Fruit fly (Drosophila melanogaster) whole organism, prepupa: ENCODE data around the gene Kyat.

Source experiments
- CG10631 ChIP-seq: fragments of 200-800 bp; sonication (Bioruptor generic); optimal IDR thresholded peaks from 2 replicates; lab custom pipeline; 2016; ENCODE audit warnings: missing biosample characterization, missing genetic modification characterization
- CG1621 ChIP-seq: fragments of 200-800 bp; sonication (Bioruptor generic); optimal IDR thresholded peaks from 3 replicates; lab custom pipeline; 2018; ENCODE audit warnings: missing biosample characterization, mild to moderate bottlenecking, missing genetic modification characterization
- CG16779 ChIP-seq: fragments of 200-800 bp; sonication (Bioruptor generic); optimal IDR thresholded peaks from 3 replicates; lab custom pipeline; 2017; ENCODE audit warnings: missing biosample characterization, mild to moderate bottlenecking, missing genetic modification characterization
- CG31627 ChIP-seq: fragments of 200-800 bp; sonication (Bioruptor generic); optimal IDR thresholded peaks from 3 replicates; lab custom pipeline; 2016; ENCODE audit warnings: missing biosample characterization, missing genetic modification characterization
- CG32006 ChIP-seq: fragments of 200-800 bp; sonication (Bioruptor generic); optimal IDR thresholded peaks from 3 replicates; lab custom pipeline; 2017; ENCODE audit warnings: missing biosample characterization, mild to moderate bottlenecking, missing genetic modification characterization
- CG34406 ChIP-seq: fragments of 200-800 bp; sonication (Bioruptor generic); optimal IDR thresholded peaks from 3 replicates; lab custom pipeline; 2016; ENCODE audit warnings: missing biosample characterization, missing genetic modification characterization
- CG3919 ChIP-seq: fragments of 200-800 bp; sonication (Bioruptor generic); optimal IDR thresholded peaks from 3 replicates; lab custom pipeline; 2016; ENCODE audit warnings: missing biosample characterization, missing genetic modification characterization
- CG4318 ChIP-seq: fragments of 200-800 bp; sonication (Bioruptor generic); optimal IDR thresholded peaks from 3 replicates; lab custom pipeline; 2017; ENCODE audit warnings: missing biosample characterization, mild to moderate bottlenecking, missing genetic modification characterization
- CG6163 ChIP-seq: fragments of 200-800 bp; sonication (Bioruptor generic); IDR thresholded peaks from 3 replicates; pipeline ENCODE4 v1.3.6; 2022; ENCODE audit warnings: missing biosample characterization, missing genetic modification characterization
- CG6276 ChIP-seq: fragments of 200-800 bp; sonication (Bioruptor generic); optimal IDR thresholded peaks from 2 replicates; lab custom pipeline; 2017; ENCODE audit warnings: missing biosample characterization, mild to moderate bottlenecking, missing genetic modification characterization
- CG6792 ChIP-seq: fragments of 200-800 bp; sonication (Bioruptor generic); optimal IDR thresholded peaks from 3 replicates; lab custom pipeline; 2016; ENCODE audit warnings: missing biosample characterization, missing genetic modification characterization
- CG6808 ChIP-seq: fragments of 200-800 bp; sonication (Bioruptor generic); optimal IDR thresholded peaks from 3 replicates; lab custom pipeline; 2017; ENCODE audit warnings: missing biosample characterization, missing genetic modification characterization, mild to moderate bottlenecking, moderate library complexity, missing genetic modification reagents
- CG6854 ChIP-seq: fragments of 200-800 bp; sonication (Bioruptor generic); optimal IDR thresholded peaks from 2 replicates; lab custom pipeline; 2017; ENCODE audit warnings: missing biosample characterization, mild to moderate bottlenecking, missing genetic modification characterization
- CG8119 ChIP-seq: fragments of 200-800 bp; sonication (Bioruptor generic); IDR thresholded peaks from 3 replicates; pipeline ENCODE4 v1.3.6; 2022; ENCODE audit warnings: missing biosample characterization, missing genetic modification characterization
- CG8319 ChIP-seq: fragments of 200-800 bp; sonication (Bioruptor generic); optimal IDR thresholded peaks from 3 replicates; lab custom pipeline; 2016; ENCODE audit warnings: missing biosample characterization, missing genetic modification characterization
- CG8632 ChIP-seq: fragments of 200-800 bp; sonication (Bioruptor generic); optimal IDR thresholded peaks from 3 replicates; lab custom pipeline; 2016; ENCODE audit warnings: missing biosample characterization, missing genetic modification characterization
- CG9139 ChIP-seq: fragments of 200-800 bp; sonication (Bioruptor generic); optimal IDR thresholded peaks from 3 replicates; lab custom pipeline; 2017; ENCODE audit warnings: missing biosample characterization, mild to moderate bottlenecking, missing genetic modification characterization
- Eip75B ChIP-seq: fragments of 200-800 bp; sonication (Bioruptor generic); optimal IDR thresholded peaks from 3 replicates; lab custom pipeline; 2016; ENCODE audit warnings: missing biosample characterization, missing genetic modification characterization
- Eip78C ChIP-seq: fragments of 200-800 bp; sonication (Bioruptor generic); peaks from one replicate; lab custom pipeline; 2016; ENCODE audit warnings: missing biosample characterization, missing genetic modification characterization
- Eip93F ChIP-seq: fragments of 200-800 bp; sonication (Bioruptor generic); optimal IDR thresholded peaks from 2 replicates; lab custom pipeline; 2016; ENCODE audit warnings: missing biosample characterization, mild to moderate bottlenecking, missing genetic modification characterization
- Ets21C ChIP-seq: fragments of 200-800 bp; sonication (Bioruptor generic); optimal IDR thresholded peaks from 3 replicates; lab custom pipeline; 2016; ENCODE audit warnings: missing biosample characterization, missing genetic modification characterization
- Ets96B ChIP-seq: fragments of 200-800 bp; optimal IDR thresholded peaks from 2 replicates; lab custom pipeline; 2019; ENCODE audit warnings: missing biosample characterization, mild to moderate bottlenecking, missing genetic modification characterization, moderate library complexity
- Gug ChIP-seq: fragments of 200-800 bp; sonication (Bioruptor generic); IDR thresholded peaks from 2 replicates; pipeline ENCODE4 v1.3.6; 2022; ENCODE audit warnings: missing biosample characterization, missing genetic modification characterization
- Hr38 ChIP-seq: sonication (Bioruptor generic); optimal IDR thresholded peaks from 2 replicates; lab custom pipeline; 2016; ENCODE audit warnings: missing biosample characterization, missing genetic modification characterization
- Hr39 ChIP-seq: fragments of 200-800 bp; sonication (Bioruptor generic); optimal IDR thresholded peaks from 2 replicates; lab custom pipeline; 2016; ENCODE audit warnings: missing biosample characterization, missing genetic modification characterization
- Met ChIP-seq: fragments of 200-800 bp; sonication (Bioruptor generic); optimal IDR thresholded peaks from 3 replicates; lab custom pipeline; 2016; ENCODE audit warnings: missing biosample characterization, missing genetic modification characterization
- Sox102F ChIP-seq: fragments of 200-800 bp; sonication (Bioruptor generic); optimal IDR thresholded peaks from 2 replicates; lab custom pipeline; 2016; ENCODE audit warnings: missing biosample characterization, mild to moderate bottlenecking, missing genetic modification characterization
- Sox14 ChIP-seq: fragments of 200-800 bp; sonication (Bioruptor generic); optimal IDR thresholded peaks from 3 replicates; lab custom pipeline; 2016; ENCODE audit warnings: missing biosample characterization, missing genetic modification characterization
- Sox15 ChIP-seq: fragments of 200-800 bp; sonication (Bioruptor generic); optimal IDR thresholded peaks from 3 replicates; lab custom pipeline; 2016; ENCODE audit warnings: missing biosample characterization, missing genetic modification characterization
- achi ChIP-seq: fragments of 200-800 bp; sonication (Bioruptor generic); optimal IDR thresholded peaks from 3 replicates; lab custom pipeline; 2016; ENCODE audit warnings: missing biosample characterization, missing genetic modification characterization
- cyc ChIP-seq: fragments of 200-800 bp; sonication (Bioruptor generic); optimal IDR thresholded peaks from 3 replicates; lab custom pipeline; 2016; ENCODE audit warnings: missing biosample characterization, missing genetic modification characterization
- dac ChIP-seq: fragments of 200-800 bp; sonication (Bioruptor generic); optimal IDR thresholded peaks from 2 replicates; lab custom pipeline; 2017; ENCODE audit warnings: missing biosample characterization, mild to moderate bottlenecking, missing genetic modification characterization
- dsx ChIP-seq: fragments of 200-800 bp; optimal IDR thresholded peaks from 3 replicates; lab custom pipeline; 2019; ENCODE audit warnings: missing biosample characterization, mild to moderate bottlenecking, missing genetic modification characterization, moderate library complexity; ENCODE audit not compliant: poor library complexity, severe bottlenecking
- eg ChIP-seq: fragments of 200-800 bp; sonication (Bioruptor generic); IDR thresholded peaks from 3 replicates; pipeline ENCODE4 v1.3.6; 2022; ENCODE audit warnings: missing biosample characterization, missing genetic modification characterization
- esn ChIP-seq: fragments of 200-800 bp; sonication (Bioruptor generic); optimal IDR thresholded peaks from 2 replicates; lab custom pipeline; 2016; ENCODE audit warnings: missing biosample characterization, mild to moderate bottlenecking, missing genetic modification characterization, moderate library complexity
- fkh ChIP-seq: fragments of 200-800 bp; sonication (Bioruptor generic); optimal IDR thresholded peaks from 3 replicates; lab custom pipeline; 2017; ENCODE audit warnings: missing biosample characterization, mild to moderate bottlenecking, missing genetic modification characterization, moderate library complexity
- lz ChIP-seq: fragments of 200-800 bp; sonication (Bioruptor generic); optimal IDR thresholded peaks from 3 replicates; lab custom pipeline; 2016; ENCODE audit warnings: missing biosample characterization, missing genetic modification characterization
- net ChIP-seq: fragments of 200-800 bp; sonication (Bioruptor generic); optimal IDR thresholded peaks from 3 replicates; lab custom pipeline; 2016; ENCODE audit warnings: missing biosample characterization, missing genetic modification characterization
- spab ChIP-seq: fragments of 200-800 bp; sonication (Bioruptor generic); optimal IDR thresholded peaks from 2 replicates; lab custom pipeline; 2017; ENCODE audit warnings: missing biosample characterization, mild to moderate bottlenecking, missing genetic modification characterization, missing genetic modification reagents
- ss ChIP-seq, 2 experiments: fragments of 200-800 bp; sonication (Bioruptor generic); optimal IDR thresholded peaks; 2 replicates in 1 of 2; 3 replicates in 1 of 2; lab custom pipeline; 2017 to 2018; ENCODE audit warnings: mild to moderate bottlenecking in 2 of 2, missing biosample characterization in 2 of 2, missing genetic modification characterization in 2 of 2, moderate library complexity in 1 of 2
- svp ChIP-seq: fragments of 200-800 bp; sonication (Bioruptor generic); peaks from one replicate; lab custom pipeline; 2016; ENCODE audit warnings: missing biosample characterization, missing genetic modification characterization
- topi ChIP-seq: fragments of 200-800 bp; sonication (Bioruptor generic); optimal IDR thresholded peaks from 3 replicates; lab custom pipeline; 2016; ENCODE audit warnings: missing biosample characterization, missing genetic modification characterization

Gene Kyat

dm6 chr3R:11859534-11860254 is 37.4 kb upstream of the Kyat start (continued):
- TF ChIP-seq Eip75B (GFP tag; lab: Kevin White, UChicago) = peak; percentile 67
- TF ChIP-seq Hr39 (GFP tag; lab: Kevin White, UChicago) = peak; percentile 63
- peak; percentile 44 for TF ChIP-seq CG8632 (GFP tag; lab: Kevin White, UChicago)
- TF ChIP-seq CG3919 (GFP tag; lab: Kevin White, UChicago) = peak; percentile 37
- TF ChIP-seq cyc (GFP tag; lab: Kevin White, UChicago) = peak; percentile 62
- peak; percentile 32; the same call in 1 of the 3 replicates for TF ChIP-seq eg
- peak; percentile 6 for TF ChIP-seq CG16779 (tag; lab: Kevin White, UChicago)
- TF ChIP-seq CG8319 (GFP tag; lab: Kevin White, UChicago) = no peak
- no peak for TF ChIP-seq Eip93F
- no peak for TF ChIP-seq CG1621 (tag; lab: Kevin White, UChicago)
- peak; percentile 26 for TF ChIP-seq CG6792 (GFP tag; lab: Kevin White, UChicago)
- TF ChIP-seq lz = peak; percentile 59
- TF ChIP-seq CG6854 = no peak
- TF ChIP-seq Sox102F (GFP tag; lab: Kevin White, UChicago) = peak; percentile 17
- TF ChIP-seq fkh (GFP tag; lab: Kevin White, UChicago) = no peak
- TF ChIP-seq CG6276 (GFP tag; lab: Kevin White, UChicago) = peak; percentile 28
- TF ChIP-seq dac (GFP tag; lab: Kevin White, UChicago) = no peak
- TF ChIP-seq Hr38 (GFP tag; lab: Kevin White, UChicago) = no peak
- peak; percentile 70 for TF ChIP-seq Met (GFP tag; lab: Kevin White, UChicago)
- peak; percentile 29 for TF ChIP-seq CG34406 (GFP tag; lab: Kevin White, UChicago)
- TF ChIP-seq CG9139 (GFP tag; lab: Kevin White, UChicago) = peak; percentile 2
- peak; percentile 50 for TF ChIP-seq topi
- peak; percentile 81 for TF ChIP-seq svp

DNA sequence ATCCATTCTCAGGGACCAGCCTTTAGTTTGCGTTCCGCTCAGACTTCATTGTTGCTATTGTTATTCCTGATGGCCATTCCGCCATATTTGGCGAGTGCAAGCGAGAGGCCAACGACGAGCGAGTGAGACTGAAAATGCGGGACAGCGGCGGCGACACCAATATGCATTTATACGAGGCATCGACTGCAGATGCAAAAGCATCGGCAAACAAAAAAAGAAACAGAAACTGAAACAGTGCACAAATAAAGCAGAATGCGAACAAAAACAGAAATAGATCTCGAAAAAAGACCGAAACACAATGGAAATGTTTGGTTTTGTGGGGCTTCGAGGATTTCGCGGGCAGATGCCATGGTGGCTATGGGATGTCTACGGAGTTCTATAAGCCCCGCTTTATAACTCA is 36.8 kb upstream of the Kyat start:
- TF ChIP-seq Hr39 (GFP tag; lab: Kevin White, UChicago) = no peak
- TF ChIP-seq Gug (GFP tag; lab: Robert Waterston, UW) = no peak
- TF ChIP-seq Ets21C = no peak
- TF ChIP-seq Sox102F (GFP tag; lab: Kevin White, UChicago) = peak; percentile 27
- no peak for TF ChIP-seq CG4318
- no peak for TF ChIP-seq CG32006 (GFP tag; lab: Kevin White, UChicago)
- TF ChIP-seq CG8632 (GFP tag; lab: Kevin White, UChicago) = no peak
- no peak for TF ChIP-seq Sox14 (GFP tag; lab: Kevin White, UChicago)
- peak; percentile 82 for TF ChIP-seq CG6163
- TF ChIP-seq esn (GFP tag; lab: Kevin White, UChicago) = no peak
- peak; percentile 37 for TF ChIP-seq Ets96B (tag; lab: Kevin White, UChicago)
- peak; percentile 40 for TF ChIP-seq CG6854
- peak; percentile 90 for TF ChIP-seq dsx
- no peak for TF ChIP-seq Eip78C (GFP tag; lab: Kevin White, UChicago)
- TF ChIP-seq achi = no peak
- TF ChIP-seq ss (GFP tag; optimal IDR thresholded peaks at IDR 0.05; lab: Kevin White, UChicago) = peak; percentile 79 to 80
- peak; percentile 73 for TF ChIP-seq CG9139 (GFP tag; lab: Kevin White, UChicago)
- no peak for TF ChIP-seq CG3919 (GFP tag; lab: Kevin White, UChicago)
- TF ChIP-seq CG1621 (tag; lab: Kevin White, UChicago) = peak; percentile 67
- TF ChIP-seq CG10631 (GFP tag; lab: Kevin White, UChicago) = no peak
- no peak for TF ChIP-seq Sox15 (GFP tag; lab: Kevin White, UChicago)
- TF ChIP-seq dac (GFP tag; lab: Kevin White, UChicago) = no peak
- TF ChIP-seq CG31627 (GFP tag; lab: Kevin White, UChicago) = no peak
- TF ChIP-seq eg = peak; percentile 39; the same call in 1 of the 3 replicates
- 0 out of 3 replicates have a peak, but pooled peaks have one; percentile 34 for TF ChIP-seq CG8119 (GFP tag; lab: Robert Waterston, UW)
- TF ChIP-seq CG34406 (GFP tag; lab: Kevin White, UChicago) = no peak
- peak; percentile 45 for TF ChIP-seq spab
- no peak for TF ChIP-seq CG8319 (GFP tag; lab: Kevin White, UChicago)
- TF ChIP-seq lz = no peak
- peak; percentile 9 for TF ChIP-seq net (GFP tag; lab: Kevin White, UChicago)
- peak; percentile 60 for TF ChIP-seq CG6808 (GFP tag; lab: Kevin White, UChicago)
